Worm (Caenorhabditis elegans) whole organism, L1 larva: ENCODE data around the gene dpy-27.

Source experiments
- Y116A8C.19 ChIP-seq: sonication (generic microtip); optimal IDR thresholded peaks from 2 replicates; lab custom pipeline; 2016; ENCODE audit warnings: missing compliant biosample characterization, missing genetic modification characterization, borderline replicate concordance
- alr-1 ChIP-seq: fragments of 200-800 bp; sonication (Bioruptor generic); optimal IDR thresholded peaks from 2 replicates; lab custom pipeline; 2018; ENCODE audit warnings: borderline replicate concordance, mild to moderate bottlenecking, missing genetic modification characterization, missing compliant biosample characterization
- ama-1 ChIP-seq: fragments of 150-350 bp; optimal IDR thresholded peaks from 2 replicates; lab custom pipeline; 2014
- ceh-82 ChIP-seq, 3 experiments: fragments of 150-350 bp in 1 of 3; sonication (generic microtip) in 2 of 3; optimal IDR thresholded peaks; 2 replicates each; lab custom pipeline; 2014 to 2017; ENCODE audit warnings: missing biosample characterization in 3 of 3, missing genetic modification characterization in 3 of 3
- ces-1 ChIP-seq: fragments of 150-350 bp; optimal IDR thresholded peaks from 2 replicates; lab custom pipeline; 2014; ENCODE audit warnings: missing biosample characterization, missing genetic modification reagents, missing genetic modification characterization
- egl-13 ChIP-seq: sonication (generic microtip); optimal IDR thresholded peaks from 2 replicates; lab custom pipeline; 2016; ENCODE audit warnings: missing genotype, missing genetic modification reagents, missing genetic modification characterization, missing compliant biosample characterization
- fkh-4 ChIP-seq: sonication (generic microtip); optimal IDR thresholded peaks from 2 replicates; lab custom pipeline; 2016; ENCODE audit warnings: missing compliant biosample characterization, missing genetic modification characterization, borderline replicate concordance
- fos-1 ChIP-seq: fragments of 150-350 bp; optimal IDR thresholded peaks from 2 replicates; lab custom pipeline; 2014; ENCODE audit warnings: missing biosample characterization, missing genetic modification characterization
- lin-39 ChIP-seq: fragments of 150-350 bp; optimal IDR thresholded peaks from 2 replicates; lab custom pipeline; 2014; ENCODE audit warnings: missing biosample characterization, missing genetic modification reagents, missing genetic modification characterization
- mdl-1 ChIP-seq, 2 experiments: fragments of 150-350 bp; optimal IDR thresholded peaks; 2 replicates each; lab custom pipeline; 2014 to 2017; ENCODE audit warnings: missing biosample characterization in 2 of 2, missing genetic modification characterization in 2 of 2, inconsistent platforms in 1 of 2
- nhr-28 ChIP-seq: fragments of 150-350 bp; optimal IDR thresholded peaks from 2 replicates; lab custom pipeline; 2014; ENCODE audit warnings: missing biosample characterization, missing genetic modification characterization
- sptf-1 ChIP-seq: fragments of 150-350 bp; optimal IDR thresholded peaks from 2 replicates; lab custom pipeline; 2014; ENCODE audit warnings: missing biosample characterization, missing genetic modification characterization
- zag-1 ChIP-seq: fragments of 150-350 bp; optimal IDR thresholded peaks from 2 replicates; lab custom pipeline; 2014; ENCODE audit warnings: missing biosample characterization, missing genetic modification characterization

DNA sequence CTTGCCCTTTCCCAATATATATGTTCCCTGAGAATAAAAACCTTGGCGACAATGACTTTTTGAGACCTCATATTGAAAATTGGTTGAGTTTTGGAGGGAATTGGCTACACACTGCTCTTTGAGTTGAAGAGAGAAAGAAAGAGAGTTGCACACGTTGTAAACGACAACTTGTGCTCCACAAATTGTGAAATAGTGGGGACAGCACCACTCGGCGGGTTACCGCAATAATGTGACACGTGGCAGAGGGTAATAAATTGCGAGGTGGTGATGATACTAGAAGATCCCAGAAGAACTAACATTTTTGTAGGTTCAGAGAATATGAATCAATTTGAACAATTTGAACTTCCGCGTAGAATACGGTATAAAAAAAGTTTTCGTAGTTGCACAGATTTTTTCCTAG lies 37.7 kb downstream of the dpy-27 start:
- TF ChIP-seq mdl-1 (tag; optimal IDR thresholded peaks at IDR 0.05; lab: Kevin White, UChicago) (peak in 1 of 2 experiments; percentile 46), nhr-28 (tag; lab: Kevin White, UChicago) (no peak), lin-39 (tag; lab: Kevin White, UChicago) (no peak), ceh-82 (tag; optimal IDR thresholded peaks at IDR 0.05; lab: Kevin White, UChicago) (no peak), ama-1 (lab: Kevin White, UChicago) (no peak), egl-13 (tag; lab: Kevin White, UChicago) (no peak), alr-1 (no peak), zag-1 (tag; lab: Kevin White, UChicago) (no peak), fos-1 (tag; lab: Kevin White, UChicago) (no peak), ces-1 (GFP tag; lab: Kevin White, UChicago) (no peak), sptf-1 (tag; lab: Kevin White, UChicago) (no peak), Y116A8C.19 (tag; lab: Kevin White, UChicago) (no peak), fkh-4 (tag; lab: Kevin White, UChicago) (no peak)
